Worm (Caenorhabditis elegans): ENCODE data around the gene eat-3.

- TF ChIP-seq hlh-6 (tag; optimal IDR thresholded peaks at IDR 0.05) (no peak), nhr-11 (tag; optimal IDR thresholded peaks at IDR 0.05) (no peak)
Measured at ce11 chrII:9362249-9362648, 37.6 kb downstream of the eat-3 start.

All from whole organism, late embryonic.